Worm (Caenorhabditis elegans) whole organism, late embryonic: ENCODE data around the gene nhx-5.

ENCODE experiments used
- ama-1 ChIP-seq: fragments of 150-350 bp; optimal IDR thresholded peaks from 2 replicates; lab custom pipeline; 2014
- ceh-2 ChIP-seq: sonication (generic microtip); optimal IDR thresholded peaks from 2 replicates; lab custom pipeline; 2016; ENCODE audit warnings: missing genotype, missing genetic modification characterization, missing compliant biosample characterization
- ceh-22 ChIP-seq: sonication (generic microtip); optimal IDR thresholded peaks from 2 replicates; lab custom pipeline; 2017; ENCODE audit warnings: missing biosample characterization, missing genetic modification characterization
- ceh-34 ChIP-seq: sonication (generic microtip); optimal IDR thresholded peaks from 2 replicates; lab custom pipeline; 2016; ENCODE audit warnings: mild to moderate bottlenecking, missing genetic modification characterization, missing compliant biosample characterization
- elt-2 ChIP-seq: sonication (generic microtip); optimal IDR thresholded peaks from 2 replicates; lab custom pipeline; 2016; ENCODE audit warnings: missing genetic modification reagents, missing genetic modification characterization, missing compliant biosample characterization
- gmeb-2 ChIP-seq: sonication (generic microtip); optimal IDR thresholded peaks from 2 replicates; lab custom pipeline; 2016; ENCODE audit warnings: missing genetic modification characterization, inconsistent platforms, missing compliant biosample characterization
- hlh-15 ChIP-seq: sonication (generic microtip); optimal IDR thresholded peaks from 2 replicates; lab custom pipeline; 2016; ENCODE audit warnings: missing genetic modification characterization, missing compliant biosample characterization
- hlh-30 ChIP-seq: sonication (generic microtip); optimal IDR thresholded peaks from 2 replicates; lab custom pipeline; 2017; ENCODE audit warnings: antibody characterized with exemption, missing genetic modification characterization, missing compliant biosample characterization; ENCODE audit not compliant: insufficient read depth
- pros-1 ChIP-seq: fragments of 150-350 bp; optimal IDR thresholded peaks from 2 replicates; lab custom pipeline; 2014; ENCODE audit warnings: missing biosample characterization, missing genetic modification reagents, missing genetic modification characterization
- rnt-1 ChIP-seq: sonication (generic microtip); optimal IDR thresholded peaks from 2 replicates; lab custom pipeline; 2016; ENCODE audit warnings: missing genetic modification characterization, missing compliant biosample characterization
- ttx-3 ChIP-seq: sonication (generic microtip); optimal IDR thresholded peaks from 2 replicates; lab custom pipeline; 2016; ENCODE audit warnings: missing genetic modification reagents, missing genetic modification characterization, missing compliant biosample characterization
- unc-55 ChIP-seq: sonication (generic microtip); optimal IDR thresholded peaks from 2 replicates; lab custom pipeline; 2017; ENCODE audit warnings: missing biosample characterization, missing genetic modification reagents, missing genetic modification characterization

- TF ChIP-seq ttx-3 (tag; lab: Kevin White, UChicago): no peak
- TF ChIP-seq unc-55 (GFP tag; lab: Kevin White, UChicago): no peak
- no peak for TF ChIP-seq ceh-2 (tag; lab: Kevin White, UChicago)
- TF ChIP-seq ceh-34 (tag; lab: Kevin White, UChicago): no peak
- no peak for TF ChIP-seq hlh-15 (tag; lab: Kevin White, UChicago)
- no peak for TF ChIP-seq rnt-1 (tag; lab: Kevin White, UChicago)
- peak; percentile 56 for TF ChIP-seq hlh-30
- TF ChIP-seq elt-2 (tag; lab: Kevin White, UChicago): peak; percentile 83
- TF ChIP-seq pros-1: no peak
- no peak for TF ChIP-seq gmeb-2 (tag; lab: Kevin White, UChicago)
- no peak for TF ChIP-seq ama-1 (lab: Kevin White, UChicago)
- TF ChIP-seq ceh-22 (tag; lab: Kevin White, UChicago): no peak
Observed at ce11 chrX:10630059-10630791, 53.5 kb downstream of the nhx-5 start.
